Worm (Caenorhabditis elegans): ENCODE data around the gene T10D4.15.
"Not testable (repeated sequence)": the region's sequence is repeated elsewhere in the genome, so short reads cannot be mapped to it uniquely, and the experiment has no call there.

DNA sequence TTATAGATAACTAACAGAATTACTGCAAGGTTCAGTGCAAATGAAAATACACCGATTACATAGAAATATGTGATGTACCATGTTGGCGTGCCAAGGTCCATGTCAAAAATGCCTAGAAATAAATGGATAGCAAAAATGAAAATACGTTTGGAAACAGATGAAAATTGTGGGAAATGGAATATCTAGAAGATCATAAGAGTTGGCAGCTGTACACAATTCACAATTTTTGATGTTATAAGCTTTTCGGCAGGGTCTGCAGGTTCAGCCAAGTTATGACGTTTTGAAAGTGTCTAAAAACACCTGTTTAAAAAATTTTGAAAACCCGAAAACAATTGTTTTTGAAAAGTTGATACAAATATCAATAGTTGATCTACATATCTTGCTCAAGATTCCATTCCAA lies 1.4 kb upstream of the T10D4.15 start, which contains the start of gene sri-43:
- TF ChIP-seq ces-1 (GFP tag; optimal IDR thresholded peaks at IDR 0.05); ets-5 (GFP tag; IDR thresholded peaks at IDR 0.05); swsn-7 (tag; optimal IDR thresholded peaks at IDR 0.05); ceh-82 (tag; optimal IDR thresholded peaks at IDR 0.05); zag-1 (tag; optimal IDR thresholded peaks at IDR 0.05); nhr-77 (tag; optimal IDR thresholded peaks at IDR 0.05); nhr-71 (tag; optimal IDR thresholded peaks at IDR 0.05); mdl-1 (tag; optimal IDR thresholded peaks at IDR 0.05); lin-15B (tag; optimal IDR thresholded peaks at IDR 0.05); nhr-28 (tag; optimal IDR thresholded peaks at IDR 0.05); elt-2 (tag; optimal IDR thresholded peaks at IDR 0.05); rnt-1 (tag; optimal IDR thresholded peaks at IDR 0.05): not testable (repeated sequence)

All from whole organism, L1 larva.